Worm (Caenorhabditis elegans): ENCODE results near the gene slfl-4.

ce11 chrIV:5281457-5281856 is 7.1 kb downstream of the slfl-4 start:
- TF ChIP-seq hrde-1 (tag; optimal IDR thresholded peaks at IDR 0.05; ENCODE audit: borderline replicate concordance) (no peak), ama-1 (optimal IDR thresholded peaks at IDR 0.05) (no peak), ama-1 (GFP tag; optimal IDR thresholded peaks at IDR 0.05) (no peak), bed-2 (GFP tag; IDR thresholded peaks at IDR 0.05) (no peak), cebp-1 (GFP tag; IDR thresholded peaks at IDR 0.05) (no peak), cebp-1 (tag; optimal IDR thresholded peaks at IDR 0.05) (no peak), lsl-1 (GFP tag; optimal IDR thresholded peaks at IDR 0.05) (no peak), T26A5.8 (tag; optimal IDR thresholded peaks at IDR 0.05) (no peak), ceh-100 (GFP tag; IDR thresholded peaks at IDR 0.05) (no peak), hlh-12 (tag; optimal IDR thresholded peaks at IDR 0.05) (no peak)
